Fruit fly (Drosophila melanogaster) whole organism, embryonic: ENCODE measurements around the gene CG14787.
A peak's percentile ranks its signal among the peaks of the same experiment; 100 is the strongest.

Experiments
- Asciz ChIP-seq: fragments of 200-800 bp; sonication (Bioruptor generic); optimal IDR thresholded peaks from 2 replicates; lab custom pipeline; 2017; ENCODE audit warnings: missing biosample characterization, mild to moderate bottlenecking, missing genetic modification characterization, missing genetic modification reagents
- B-H2 ChIP-seq: fragments of 200-800 bp; sonication (Bioruptor generic); optimal IDR thresholded peaks from 2 replicates; lab custom pipeline; 2018; ENCODE audit warnings: missing biosample characterization, mild to moderate bottlenecking, missing genetic modification characterization
- CG10321 ChIP-seq: fragments of 200-800 bp; sonication (Bioruptor generic); IDR thresholded peaks from 2 replicates; pipeline ENCODE4 v1.3.6; 2022; ENCODE audit warnings: missing biosample characterization, missing genetic modification characterization
- CG10366 ChIP-seq: fragments of 200-800 bp; sonication (Bioruptor generic); IDR thresholded peaks from 2 replicates; pipeline ENCODE4 v1.3.6; 2022; ENCODE audit warnings: missing biosample characterization, missing genetic modification characterization
- CG11696 ChIP-seq: fragments of 200-800 bp; sonication (Bioruptor generic); IDR thresholded peaks from 2 replicates; pipeline ENCODE4 v1.3.6; 2022; ENCODE audit warnings: missing biosample characterization, missing genetic modification characterization
- CG13287 ChIP-seq: fragments of 200-800 bp; sonication (Bioruptor generic); IDR thresholded peaks from 2 replicates; pipeline ENCODE4 v1.3.6; 2022; ENCODE audit warnings: missing biosample characterization, missing genetic modification characterization; ENCODE audit not compliant: partially characterized antibody
- CG13296 ChIP-seq: fragments of 200-800 bp; sonication (Bioruptor generic); optimal IDR thresholded peaks from 3 replicates; lab custom pipeline; 2018; ENCODE audit warnings: missing biosample characterization, mild to moderate bottlenecking, missing genetic modification characterization
- CG14860 ChIP-seq: fragments of 200-800 bp; sonication (Bioruptor generic); IDR thresholded peaks from 3 replicates; pipeline ENCODE4 v1.3.6; 2022; ENCODE audit warnings: missing biosample characterization, missing genetic modification characterization; ENCODE audit not compliant: partially characterized antibody
- CG14965 ChIP-seq: fragments of 200-800 bp; sonication (Bioruptor generic); optimal IDR thresholded peaks from 2 replicates; lab custom pipeline; 2016; ENCODE audit warnings: missing biosample characterization, missing genetic modification characterization, borderline replicate concordance
- CG1603 ChIP-seq: fragments of 200-800 bp; sonication (Bioruptor generic); optimal IDR thresholded peaks from 2 replicates; lab custom pipeline; 2019; ENCODE audit warnings: missing biosample characterization, mild to moderate bottlenecking, missing genetic modification characterization, moderate library complexity
- CG17328 ChIP-seq: fragments of 200-800 bp; sonication (Bioruptor generic); IDR thresholded peaks from 2 replicates; pipeline ENCODE4 v1.3.6; 2022; ENCODE audit warnings: missing biosample characterization, missing genetic modification characterization
- CG17359 ChIP-seq: fragments of 200-800 bp; sonication (Bioruptor generic); optimal IDR thresholded peaks from 3 replicates; lab custom pipeline; 2018; ENCODE audit warnings: missing biosample characterization, mild to moderate bottlenecking, missing genetic modification characterization, moderate library complexity
- CG30020 ChIP-seq: fragments of 200-800 bp; optimal IDR thresholded peaks from 2 replicates; lab custom pipeline; 2019; ENCODE audit warnings: missing biosample characterization, mild to moderate bottlenecking, missing genetic modification characterization, moderate library complexity
- CG31365 ChIP-seq: fragments of 200-800 bp; sonication (Bioruptor generic); optimal IDR thresholded peaks from 2 replicates; lab custom pipeline; 2018; ENCODE audit warnings: missing biosample characterization, mild to moderate bottlenecking, missing genetic modification characterization
- CG3163 ChIP-seq: fragments of 200-800 bp; sonication (Bioruptor generic); optimal IDR thresholded peaks from 3 replicates; lab custom pipeline; 2016; ENCODE audit warnings: missing biosample characterization, missing genetic modification characterization
- CG34376 ChIP-seq: fragments of 200-800 bp; sonication (Bioruptor generic); optimal IDR thresholded peaks from 2 replicates; lab custom pipeline; 2018; ENCODE audit warnings: missing biosample characterization, mild to moderate bottlenecking, missing genetic modification characterization
- CG3726 ChIP-seq: fragments of 200-800 bp; sonication (Bioruptor generic); IDR thresholded peaks from 3 replicates; pipeline ENCODE4, ENCODE4 v1.3.6; 2022; ENCODE audit warnings: missing biosample characterization, missing genetic modification characterization
- CG4282 ChIP-seq: fragments of 200-800 bp; sonication (Bioruptor generic); optimal IDR thresholded peaks from 2 replicates; lab custom pipeline; 2016; ENCODE audit warnings: missing biosample characterization, missing genetic modification characterization
- CG5245 ChIP-seq: fragments of 200-800 bp; sonication (Bioruptor generic); optimal IDR thresholded peaks from 3 replicates; lab custom pipeline; 2016; ENCODE audit warnings: missing biosample characterization, missing genetic modification characterization
- CG6175 ChIP-seq: fragments of 200-800 bp; sonication (Bioruptor generic); IDR thresholded peaks from 3 replicates; pipeline ENCODE4 v1.3.6; 2022; ENCODE audit warnings: missing biosample characterization, missing genetic modification characterization
- CG7963 ChIP-seq: fragments of 200-800 bp; sonication (Bioruptor generic); IDR thresholded peaks from 3 replicates; pipeline ENCODE4 v1.3.6; 2022; ENCODE audit warnings: missing biosample characterization, missing genetic modification characterization; ENCODE audit not compliant: partially characterized antibody
- CG8089 ChIP-seq: fragments of 200-800 bp; sonication (Bioruptor generic); optimal IDR thresholded peaks from 3 replicates; lab custom pipeline; 2016; ENCODE audit warnings: missing biosample characterization, missing genetic modification characterization
- CG8478 ChIP-seq: fragments of >200 bp; optimal IDR thresholded peaks from 2 replicates; lab custom pipeline; 2018
- Dll ChIP-seq: fragments of 200-800 bp; sonication (Bioruptor generic); IDR thresholded peaks from 4 replicates; pipeline ENCODE4 v1.3.6; 2022; ENCODE audit warnings: missing biosample characterization, missing genetic modification characterization; ENCODE audit not compliant: partially characterized antibody
- Drgx ChIP-seq: fragments of 200-800 bp; sonication (Bioruptor generic); IDR thresholded peaks from 2 replicates; pipeline ENCODE4 v1.3.6; 2022; ENCODE audit warnings: missing biosample characterization, missing genetic modification characterization
- Hsf ChIP-seq: fragments of 200-800 bp; sonication (Bioruptor generic); optimal IDR thresholded peaks from 3 replicates; lab custom pipeline; 2016; ENCODE audit warnings: missing biosample characterization, missing genetic modification characterization
- Kr ChIP-seq: fragments of 200-800 bp; sonication (Bioruptor generic); optimal IDR thresholded peaks from 2 replicates; lab custom pipeline; 2017; ENCODE audit warnings: missing biosample characterization, mild to moderate bottlenecking, missing genetic modification characterization
- NC2α ChIP-seq: fragments of 200-800 bp; sonication (Bioruptor generic); optimal IDR thresholded peaks from 2 replicates; lab custom pipeline; 2016; ENCODE audit warnings: missing biosample characterization, missing genetic modification characterization
- Pdp1 ChIP-seq, 2 experiments: fragments of 200-800 bp; sonication (Bioruptor generic); optimal IDR thresholded peaks; 3 replicates each; lab custom pipeline; 2016; ENCODE audit warnings: missing biosample characterization in 2 of 2, missing genetic modification characterization in 2 of 2, mild to moderate bottlenecking in 1 of 2, moderate library complexity in 1 of 2
- Side ChIP-seq: fragments of 200-800 bp; sonication (Bioruptor generic); optimal IDR thresholded peaks from 2 replicates; lab custom pipeline; 2016; ENCODE audit warnings: missing biosample characterization, missing genetic modification characterization
- Sin3A ChIP-seq: fragments of >200 bp; optimal IDR thresholded peaks from 2 replicates; lab custom pipeline; 2018
- Sry-β ChIP-seq: fragments of 200-800 bp; sonication (Bioruptor generic); optimal IDR thresholded peaks from 2 replicates; lab custom pipeline; 2018; ENCODE audit warnings: missing biosample characterization, mild to moderate bottlenecking, missing genetic modification characterization, moderate library complexity
- ash1 ChIP-seq: fragments of 200-800 bp; sonication (Bioruptor generic); optimal IDR thresholded peaks from 2 replicates; lab custom pipeline; 2018; ENCODE audit warnings: missing biosample characterization, mild to moderate bottlenecking, missing genetic modification characterization
- caup ChIP-seq: fragments of 200-800 bp; sonication (Bioruptor generic); optimal IDR thresholded peaks from 3 replicates; lab custom pipeline; 2017; ENCODE audit warnings: missing biosample characterization, mild to moderate bottlenecking, missing genetic modification characterization, moderate library complexity; ENCODE audit not compliant: severe bottlenecking
- dmrt11E ChIP-seq: fragments of 200-800 bp; sonication (Bioruptor generic); optimal IDR thresholded peaks from 3 replicates; lab custom pipeline; 2018; ENCODE audit warnings: missing biosample characterization, mild to moderate bottlenecking, missing genetic modification characterization, moderate library complexity
- dysf ChIP-seq: fragments of 200-800 bp; sonication (Bioruptor generic); IDR thresholded peaks from 3 replicates; pipeline ENCODE4 v1.3.6; 2022; ENCODE audit warnings: missing biosample characterization, missing genetic modification characterization
- gro ChIP-seq: fragments of 200-800 bp; sonication (Bioruptor generic); optimal IDR thresholded peaks from 2 replicates; lab custom pipeline; 2016; ENCODE audit warnings: missing biosample characterization, missing genetic modification characterization
- insv ChIP-seq, 2 experiments: fragments of 200-800 bp; sonication (Bioruptor generic); optimal IDR thresholded peaks; 3 replicates each; lab custom pipeline; 2016 to 2018; ENCODE audit warnings: missing biosample characterization in 2 of 2, missing genetic modification characterization in 2 of 2
- knrl ChIP-seq: fragments of 200-800 bp; sonication (Bioruptor generic); IDR thresholded peaks from 3 replicates; pipeline ENCODE4 v1.3.6; 2022; ENCODE audit warnings: missing biosample characterization, missing genetic modification characterization; ENCODE audit not compliant: partially characterized antibody
- lbe ChIP-seq: fragments of 200-800 bp; sonication (Bioruptor generic); optimal IDR thresholded peaks from 2 replicates; lab custom pipeline; 2016; ENCODE audit warnings: missing biosample characterization, mild to moderate bottlenecking, missing genetic modification characterization
- nerfin-2 ChIP-seq: fragments of 200-800 bp; sonication (Bioruptor generic); IDR thresholded peaks from 2 replicates; pipeline ENCODE4 v1.3.6; 2022; ENCODE audit warnings: missing biosample characterization, missing genetic modification characterization; ENCODE audit not compliant: partially characterized antibody
- p53 ChIP-seq: fragments of 200-800 bp; sonication (Bioruptor generic); optimal IDR thresholded peaks from 2 replicates; lab custom pipeline; 2016; ENCODE audit warnings: missing biosample characterization, missing genetic modification characterization
- pan ChIP-seq, 4 experiments: fragments of >200 bp in 3 of 4; fragments of 200-800 bp in 1 of 4; sonication (Bioruptor generic) in 1 of 4; optimal IDR thresholded peaks in 3 of 4; IDR thresholded peaks in 1 of 4; 2 replicates each; pipeline versions ENCODE4 v1.3.6 to Lab custom; 2017 to 2022; ENCODE audit warnings: missing biosample characterization in 2 of 4, missing genetic modification characterization in 2 of 4, mixed read lengths in 1 of 4
- prd ChIP-seq, 3 experiments: fragments of >200 bp in 2 of 3; fragments of 200-800 bp in 1 of 3; sonication (Bioruptor generic) in 1 of 3; optimal IDR thresholded peaks in 2 of 3; IDR thresholded peaks in 1 of 3; 2 replicates in 2 of 3; 3 replicates in 1 of 3; pipeline versions ENCODE4 v1.3.6 to Lab custom; 2017 to 2022; ENCODE audit warnings: missing biosample characterization in 1 of 3, missing genetic modification characterization in 1 of 3
- psq ChIP-seq: fragments of 200-800 bp; sonication (Bioruptor generic); optimal IDR thresholded peaks from 2 replicates; lab custom pipeline; 2017; ENCODE audit warnings: missing biosample characterization, missing genetic modification characterization
- shn ChIP-seq: fragments of 200-800 bp; sonication (Bioruptor generic); optimal IDR thresholded peaks from 3 replicates; lab custom pipeline; 2016; ENCODE audit warnings: missing biosample characterization, missing genetic modification characterization
- trem ChIP-seq: fragments of 200-800 bp; optimal IDR thresholded peaks from 3 replicates; lab custom pipeline; 2019; ENCODE audit warnings: missing biosample characterization, mild to moderate bottlenecking, missing genetic modification characterization, moderate library complexity
- unpg ChIP-seq: fragments of 200-800 bp; sonication (Bioruptor generic); optimal IDR thresholded peaks from 3 replicates; lab custom pipeline; 2018; ENCODE audit warnings: missing biosample characterization, mild to moderate bottlenecking, missing genetic modification characterization, moderate library complexity
- vvl ChIP-seq: fragments of 200-800 bp; sonication (Bioruptor generic); IDR thresholded peaks from 2 replicates; pipeline ENCODE4 v1.3.6; 2022; ENCODE audit warnings: missing biosample characterization, missing genetic modification characterization

The CG14787 gene

dm6 chrX:1460278-1460872, 1.1 kb downstream of the CG14787 start, which contains the start of gene Lrpprc2 (continued):
- TF ChIP-seq CG8478 (lab: Kevin White, UChicago) (no peak), Kr (GFP tag; lab: Kevin White, UChicago) (no peak), caup (GFP tag; lab: Kevin White, UChicago) (no peak), insv (GFP tag; optimal IDR thresholded peaks at IDR 0.05; lab: Kevin White, UChicago) (no peak), CG7963 (GFP tag; lab: Robert Waterston, UW) (no peak), CG34376 (GFP tag; lab: Kevin White, UChicago) (peak; percentile 28), CG11696 (no peak), Sry-β (GFP tag; lab: Kevin White, UChicago) (no peak), CG10321 (GFP tag; lab: Robert Waterston, UW) (no peak), knrl (GFP tag; lab: Robert Waterston, UW) (no peak), nerfin-2 (GFP tag; lab: Robert Waterston, UW) (no peak), trem (tag; lab: Kevin White, UChicago) (no peak), Pdp1 (GFP tag; optimal IDR thresholded peaks at IDR 0.05; lab: Kevin White, UChicago) (peak in 1 of 2 experiments; percentile 95), dysf (no peak), Hsf (GFP tag; lab: Kevin White, UChicago) (no peak), CG4282 (GFP tag; lab: Kevin White, UChicago) (no peak), vvl (GFP tag; lab: Robert Waterston, UW) (0 out of 2 replicates have a peak, but pooled peaks have one; percentile 17), pan (optimal IDR thresholded peaks at IDR 0.05; lab: Kevin White, UChicago) (no peak), pan (GFP tag; optimal IDR thresholded peaks at IDR 0.05 in 1 of 2, IDR thresholded peaks at IDR 0.05 in 1 of 2) (no peak), CG13296 (GFP tag; lab: Kevin White, UChicago) (no peak), CG31365 (tag; lab: Kevin White, UChicago) (no peak), ash1 (GFP tag; lab: Kevin White, UChicago) (no peak), CG8089 (GFP tag; lab: Kevin White, UChicago) (no peak), unpg (GFP tag; lab: Kevin White, UChicago) (no peak), CG17328 (GFP tag; lab: Robert Waterston, UW) (no peak), p53 (GFP tag; lab: Kevin White, UChicago) (no peak), Asciz (GFP tag; lab: Kevin White, UChicago) (no peak), B-H2 (GFP tag; lab: Kevin White, UChicago) (no peak), CG1603 (tag; lab: Kevin White, UChicago) (no peak), Side (GFP tag; lab: Kevin White, UChicago) (no peak), Sin3A (lab: Kevin White, UChicago) (no peak), CG13287 (peak; percentile 46; the same call in 1 of the 2 replicates), CG3726 (no peak), shn (GFP tag; lab: Kevin White, UChicago) (no peak), psq (GFP tag; lab: Kevin White, UChicago) (no peak), gro (GFP tag; lab: Kevin White, UChicago) (no peak), lbe (GFP tag; lab: Kevin White, UChicago) (no peak), CG5245 (GFP tag; lab: Kevin White, UChicago) (no peak), Drgx (GFP tag; lab: Robert Waterston, UW) (no peak), NC2α (GFP tag; lab: Kevin White, UChicago) (no peak), prd (optimal IDR thresholded peaks at IDR 0.05; lab: Kevin White, UChicago) (no peak), prd (GFP tag; IDR thresholded peaks at IDR 0.05; lab: Robert Waterston, UW) (no peak), CG6175 (no peak), CG30020 (tag; lab: Kevin White, UChicago) (no peak), CG14860 (GFP tag; lab: Robert Waterston, UW) (no peak), dmrt11E (tag; lab: Kevin White, UChicago) (no peak), CG17359 (no peak), CG14965 (GFP tag; lab: Kevin White, UChicago) (no peak), CG10366 (GFP tag; lab: Robert Waterston, UW) (no peak), Dll (0 out of 4 replicates have a peak, but pooled peaks have one; percentile 27), CG3163 (GFP tag; lab: Kevin White, UChicago) (no peak)
